Worm (Caenorhabditis elegans): ENCODE data around the gene dpy-30.

- TF ChIP-seq ztf-23 (GFP tag; IDR thresholded peaks at IDR 0.05): no peak
- TF ChIP-seq tab-1 (GFP tag; IDR thresholded peaks at IDR 0.05): no peak
- no peak for TF ChIP-seq flt-1 (GFP tag; IDR thresholded peaks at IDR 0.05)
- TF ChIP-seq klf-2 (GFP tag; conservative IDR thresholded peaks at IDR 0.05): no peak
Measured at ce11 chrV:12198545-12198944, 7.2 kb downstream of the dpy-30 start, which contains the start of gene lon-3.

Measured in whole organism, midembryonic.